Fruit fly (Drosophila melanogaster) whole organism, embryonic: Measurements from ENCODE around the gene CG10874.

Source experiments
- Bteb2 ChIP-seq: fragments of 200-800 bp; sonication (Bioruptor generic); optimal IDR thresholded peaks from 2 replicates; lab custom pipeline; 2016; ENCODE audit warnings: missing biosample characterization, missing genetic modification characterization
- CG10543 ChIP-seq: fragments of 200-800 bp; sonication (Bioruptor generic); optimal IDR thresholded peaks from 3 replicates; lab custom pipeline; 2017; ENCODE audit warnings: missing biosample characterization, mild to moderate bottlenecking, missing genetic modification characterization, moderate library complexity
- CG11247 ChIP-seq: fragments of 200-800 bp; sonication (Bioruptor generic); IDR thresholded peaks from 2 replicates; pipeline ENCODE4 v1.3.6; 2022; ENCODE audit warnings: missing biosample characterization, missing genetic modification characterization
- CG12219 ChIP-seq: fragments of 200-800 bp; sonication (Bioruptor generic); optimal IDR thresholded peaks from 3 replicates; lab custom pipeline; 2018; ENCODE audit warnings: missing biosample characterization, mild to moderate bottlenecking, missing genetic modification characterization
- CG12942 ChIP-seq: fragments of 200-800 bp; sonication (Bioruptor generic); optimal IDR thresholded peaks from 3 replicates; lab custom pipeline; 2016; ENCODE audit warnings: missing biosample characterization, missing genetic modification characterization
- CG13624 ChIP-seq: fragments of 200-800 bp; sonication (Bioruptor generic); optimal IDR thresholded peaks from 2 replicates; lab custom pipeline; 2016; ENCODE audit warnings: missing biosample characterization, missing genetic modification characterization
- CG14014 ChIP-seq: fragments of 200-800 bp; sonication (Bioruptor generic); IDR thresholded peaks from 2 replicates; pipeline ENCODE4 v1.3.6; 2022; ENCODE audit warnings: missing biosample characterization, missing genetic modification characterization
- CG15269 ChIP-seq: fragments of 200-800 bp; sonication (Bioruptor generic); optimal IDR thresholded peaks from 2 replicates; lab custom pipeline; 2018; ENCODE audit warnings: missing biosample characterization, mild to moderate bottlenecking, missing genetic modification characterization, moderate library complexity
- CG16863 ChIP-seq: fragments of 200-800 bp; sonication (Bioruptor generic); optimal IDR thresholded peaks from 3 replicates; lab custom pipeline; 2016; ENCODE audit warnings: missing biosample characterization, missing genetic modification characterization
- CG17359 ChIP-seq: fragments of 200-800 bp; sonication (Bioruptor generic); optimal IDR thresholded peaks from 3 replicates; lab custom pipeline; 2018; ENCODE audit warnings: missing biosample characterization, mild to moderate bottlenecking, missing genetic modification characterization, moderate library complexity
- CG2678 ChIP-seq: fragments of 200-800 bp; sonication (Bioruptor generic); optimal IDR thresholded peaks from 3 replicates; lab custom pipeline; 2019; ENCODE audit warnings: missing biosample characterization, mild to moderate bottlenecking, missing genetic modification characterization, moderate library complexity
- CG33213 ChIP-seq: fragments of 200-800 bp; sonication (Bioruptor generic); optimal IDR thresholded peaks from 3 replicates; lab custom pipeline; 2016; ENCODE audit warnings: missing biosample characterization, missing genetic modification characterization
- CG42726 ChIP-seq: fragments of 200-800 bp; sonication (Bioruptor generic); IDR thresholded peaks from 2 replicates; pipeline ENCODE4 v1.3.6; 2022; ENCODE audit warnings: missing biosample characterization, missing genetic modification characterization; ENCODE audit not compliant: partially characterized antibody
- CG4360 ChIP-seq: fragments of 200-800 bp; sonication (Bioruptor generic); IDR thresholded peaks from 2 replicates; pipeline ENCODE4 v1.3.6; 2022; ENCODE audit warnings: missing biosample characterization, missing genetic modification characterization
- CG6175 ChIP-seq: fragments of 200-800 bp; sonication (Bioruptor generic); IDR thresholded peaks from 3 replicates; pipeline ENCODE4 v1.3.6; 2022; ENCODE audit warnings: missing biosample characterization, missing genetic modification characterization
- CG6683 ChIP-seq: fragments of 200-800 bp; sonication (Bioruptor generic); optimal IDR thresholded peaks from 2 replicates; lab custom pipeline; 2017; ENCODE audit warnings: missing biosample characterization, mild to moderate bottlenecking, missing genetic modification characterization, missing genetic modification reagents
- CG7839 ChIP-seq: fragments of 200-800 bp; sonication (Bioruptor generic); optimal IDR thresholded peaks from 3 replicates; lab custom pipeline; 2018; ENCODE audit warnings: missing biosample characterization, mild to moderate bottlenecking, missing genetic modification characterization, moderate library complexity
- CG7928 ChIP-seq: fragments of 200-800 bp; sonication (Bioruptor generic); optimal IDR thresholded peaks from 2 replicates; lab custom pipeline; 2017; ENCODE audit warnings: missing biosample characterization, mild to moderate bottlenecking, missing genetic modification characterization
- Chrac-16 ChIP-seq: fragments of 200-800 bp; sonication (Bioruptor generic); optimal IDR thresholded peaks from 3 replicates; lab custom pipeline; 2016; ENCODE audit warnings: missing biosample characterization, missing genetic modification characterization
- CrebB ChIP-seq: fragments of 200-800 bp; sonication (Bioruptor generic); optimal IDR thresholded peaks from 3 replicates; lab custom pipeline; 2018; ENCODE audit warnings: missing biosample characterization, mild to moderate bottlenecking, missing genetic modification characterization
- D ChIP-seq, 2 experiments: fragments of 200-800 bp in 1 of 2; fragments of >200 bp in 1 of 2; sonication (Bioruptor generic) in 1 of 2; optimal IDR thresholded peaks; 2 replicates in 1 of 2; 3 replicates in 1 of 2; lab custom pipeline; 2017; ENCODE audit warnings: mild to moderate bottlenecking in 1 of 2, missing biosample characterization in 1 of 2, missing genetic modification characterization in 1 of 2, missing genetic modification reagents in 1 of 2
- Doc3 ChIP-seq: fragments of 200-800 bp; sonication (Bioruptor generic); IDR thresholded peaks from 3 replicates; pipeline ENCODE4 v1.3.6; 2022; ENCODE audit warnings: missing biosample characterization, missing genetic modification characterization; ENCODE audit not compliant: partially characterized antibody
- Fer2 ChIP-seq: fragments of 200-800 bp; sonication (Bioruptor generic); optimal IDR thresholded peaks from 2 replicates; lab custom pipeline; 2018; ENCODE audit warnings: missing biosample characterization, mild to moderate bottlenecking, missing genetic modification characterization, moderate library complexity
- GATAe ChIP-seq: fragments of 200-800 bp; sonication (Bioruptor generic); conservative IDR thresholded peaks from 2 replicates; pipeline ENCODE4 v1.3.6; 2022; ENCODE audit warnings: missing biosample characterization, missing genetic modification characterization
- HLH3B ChIP-seq: fragments of 200-800 bp; sonication (Bioruptor generic); IDR thresholded peaks from 2 replicates; pipeline ENCODE4 v1.3.6; 2022; ENCODE audit warnings: missing biosample characterization, missing genetic modification characterization
- HLH4C ChIP-seq: fragments of 200-800 bp; sonication (Bioruptor generic); IDR thresholded peaks from 3 replicates; pipeline ENCODE4 v1.3.6; 2022; ENCODE audit warnings: missing biosample characterization, missing genetic modification characterization; ENCODE audit not compliant: partially characterized antibody
- Hand ChIP-seq: fragments of 200-800 bp; sonication (Bioruptor generic); optimal IDR thresholded peaks from 2 replicates; lab custom pipeline; 2017; ENCODE audit warnings: mild to moderate bottlenecking, missing biosample characterization, missing genetic modification reagents, missing genetic modification characterization
- Hr3 ChIP-seq: fragments of 200-800 bp; sonication (Bioruptor generic); optimal IDR thresholded peaks from 3 replicates; lab custom pipeline; 2016; ENCODE audit warnings: missing biosample characterization, missing genetic modification characterization
- NFAT ChIP-seq: fragments of 200-800 bp; sonication (Bioruptor generic); IDR thresholded peaks from 2 replicates; pipeline ENCODE4 v1.3.6; 2022; ENCODE audit warnings: missing biosample characterization, missing genetic modification characterization
- NK7.1 ChIP-seq: fragments of 200-800 bp; sonication (Bioruptor generic); optimal IDR thresholded peaks from 3 replicates; lab custom pipeline; 2016; ENCODE audit warnings: missing biosample characterization, missing genetic modification characterization
- Pdp1 ChIP-seq, 2 experiments: fragments of 200-800 bp; sonication (Bioruptor generic); optimal IDR thresholded peaks; 3 replicates each; lab custom pipeline; 2016; ENCODE audit warnings: missing biosample characterization in 2 of 2, missing genetic modification characterization in 2 of 2, mild to moderate bottlenecking in 1 of 2, moderate library complexity in 1 of 2
- Spps ChIP-seq: fragments of 200-800 bp; sonication (Bioruptor generic); optimal IDR thresholded peaks from 2 replicates; lab custom pipeline; 2018; ENCODE audit warnings: missing biosample characterization, mild to moderate bottlenecking, missing genetic modification characterization
- bigmax ChIP-seq: fragments of 200-800 bp; sonication (Bioruptor generic); optimal IDR thresholded peaks from 2 replicates; lab custom pipeline; 2018; ENCODE audit warnings: missing biosample characterization, mild to moderate bottlenecking, missing genetic modification characterization
- cad ChIP-seq: fragments of >200 bp; optimal IDR thresholded peaks from 2 replicates; lab custom pipeline; 2017; ENCODE audit warnings: missing biosample characterization, missing genetic modification characterization
- corto ChIP-seq: fragments of 200-800 bp; sonication (Bioruptor generic); optimal IDR thresholded peaks from 2 replicates; lab custom pipeline; 2016; ENCODE audit warnings: missing biosample characterization, mild to moderate bottlenecking, missing genetic modification characterization, moderate library complexity
- disco-r ChIP-seq: fragments of 200-800 bp; sonication (Bioruptor generic); optimal IDR thresholded peaks from 2 replicates; lab custom pipeline; 2016; ENCODE audit warnings: missing biosample characterization, missing genetic modification characterization
- eyg ChIP-seq: fragments of 200-800 bp; sonication (Bioruptor generic); optimal IDR thresholded peaks from 3 replicates; lab custom pipeline; 2016; ENCODE audit warnings: missing biosample characterization, missing genetic modification characterization
- fd3F ChIP-seq: fragments of 200-800 bp; sonication (Bioruptor generic); optimal IDR thresholded peaks from 2 replicates; lab custom pipeline; 2018; ENCODE audit warnings: missing biosample characterization, mild to moderate bottlenecking, missing genetic modification characterization, moderate library complexity
- gsb-n ChIP-seq: fragments of 200-800 bp; sonication (Bioruptor generic); optimal IDR thresholded peaks from 3 replicates; lab custom pipeline; 2018; ENCODE audit warnings: missing biosample characterization, mild to moderate bottlenecking, missing genetic modification characterization
- h ChIP-seq: fragments of >200 bp; optimal IDR thresholded peaks from 2 replicates; lab custom pipeline; 2017
- lov ChIP-seq, 2 experiments: fragments of 200-800 bp in 1 of 2; fragments of >200 bp in 1 of 2; sonication (Bioruptor generic) in 1 of 2; IDR thresholded peaks in 1 of 2; optimal IDR thresholded peaks in 1 of 2; 2 replicates in 1 of 2; 3 replicates in 1 of 2; pipeline versions ENCODE4 v1.3.6 to Lab custom; 2017 to 2022; ENCODE audit warnings: missing biosample characterization in 1 of 2, missing genetic modification characterization in 1 of 2
- pita ChIP-seq: fragments of 200-800 bp; sonication (Bioruptor generic); optimal IDR thresholded peaks from 2 replicates; lab custom pipeline; 2017; ENCODE audit warnings: missing biosample characterization, mild to moderate bottlenecking, missing genetic modification characterization
- prd ChIP-seq, 3 experiments: fragments of >200 bp in 2 of 3; fragments of 200-800 bp in 1 of 3; sonication (Bioruptor generic) in 1 of 3; optimal IDR thresholded peaks in 2 of 3; IDR thresholded peaks in 1 of 3; 2 replicates in 2 of 3; 3 replicates in 1 of 3; pipeline versions ENCODE4 v1.3.6 to Lab custom; 2017 to 2022; ENCODE audit warnings: missing biosample characterization in 1 of 3, missing genetic modification characterization in 1 of 3
- pros ChIP-seq: fragments of 200-800 bp; sonication (Bioruptor generic); optimal IDR thresholded peaks from 3 replicates; lab custom pipeline; 2019; ENCODE audit warnings: missing biosample characterization, mild to moderate bottlenecking, missing genetic modification characterization, moderate library complexity
- pzg ChIP-seq: fragments of 200-800 bp; sonication (Bioruptor generic); optimal IDR thresholded peaks from 3 replicates; lab custom pipeline; 2018; ENCODE audit warnings: missing biosample characterization, mild to moderate bottlenecking, missing genetic modification characterization, moderate library complexity
- sc ChIP-seq, 3 experiments: fragments of >200 bp in 2 of 3; fragments of 200-800 bp in 1 of 3; sonication (Bioruptor generic) in 1 of 3; optimal IDR thresholded peaks; 2 replicates in 2 of 3; 3 replicates in 1 of 3; lab custom pipeline; 2017; ENCODE audit warnings: mild to moderate bottlenecking in 1 of 3, missing biosample characterization in 1 of 3, missing genetic modification characterization in 1 of 3, missing genetic modification reagents in 1 of 3
- slp2 ChIP-seq: fragments of 200-800 bp; sonication (Bioruptor generic); optimal IDR thresholded peaks from 2 replicates; lab custom pipeline; 2016; ENCODE audit warnings: missing biosample characterization, missing genetic modification characterization
- trh ChIP-seq: fragments of 200-800 bp; sonication (Bioruptor generic); optimal IDR thresholded peaks from 2 replicates; lab custom pipeline; 2016; ENCODE audit warnings: missing biosample characterization, missing genetic modification characterization

The CG10874 gene

dm6 chr2L:2201107-2201561, 8.9 kb upstream of the CG10874 start (continued):
- TF ChIP-seq sc (optimal IDR thresholded peaks at IDR 0.05; lab: Kevin White, UChicago) (no peak), sc (GFP tag; optimal IDR thresholded peaks at IDR 0.05; lab: Kevin White, UChicago) (peak; percentile 96), h (lab: Kevin White, UChicago) (no peak), gsb-n (tag; lab: Kevin White, UChicago) (peak; percentile 91), pzg (GFP tag; lab: Kevin White, UChicago) (no peak), CrebB (peak; percentile 53), trh (GFP tag; lab: Kevin White, UChicago) (peak; percentile 69), CG12942 (GFP tag; lab: Kevin White, UChicago) (peak; percentile 77), eyg (GFP tag; lab: Kevin White, UChicago) (peak; percentile 31), corto (GFP tag; lab: Kevin White, UChicago) (peak; percentile 42), CG14014 (GFP tag; lab: Robert Waterston, UW) (0 out of 2 replicates have a peak, but pooled peaks have one; percentile 29), CG12219 (GFP tag; lab: Kevin White, UChicago) (peak; percentile 77), CG11247 (GFP tag; lab: Robert Waterston, UW) (peak; percentile 48), CG42726 (no peak), Fer2 (tag; lab: Kevin White, UChicago) (no peak), lov (optimal IDR thresholded peaks at IDR 0.05; lab: Kevin White, UChicago) (no peak), lov (GFP tag; IDR thresholded peaks at IDR 0.05; lab: Robert Waterston, UW) (peak; percentile 72; the same call in 1 of the 3 replicates), Chrac-16 (GFP tag; lab: Kevin White, UChicago) (peak; percentile 78), CG33213 (GFP tag; lab: Kevin White, UChicago) (peak; percentile 72), slp2 (GFP tag; lab: Kevin White, UChicago) (peak; percentile 81), D (optimal IDR thresholded peaks at IDR 0.05; lab: Kevin White, UChicago) (no peak), D (GFP tag; optimal IDR thresholded peaks at IDR 0.05; lab: Kevin White, UChicago) (peak; percentile 96), CG4360 (GFP tag; lab: Robert Waterston, UW) (no peak), Hand (GFP tag; lab: Kevin White, UChicago) (no peak), cad (GFP tag; lab: Kevin White, UChicago) (no peak), CG10543 (GFP tag; lab: Kevin White, UChicago) (peak; percentile 26), HLH4C (GFP tag; lab: Robert Waterston, UW) (no peak), CG17359 (tag; lab: Kevin White, UChicago) (peak; percentile 89), pros (no peak), HLH3B (GFP tag; lab: Robert Waterston, UW) (peak; percentile 71), CG6683 (GFP tag; lab: Kevin White, UChicago) (peak; percentile 42), Spps (tag; lab: Kevin White, UChicago) (peak; percentile 91), CG6175 (GFP tag; lab: Robert Waterston, UW) (no peak), CG7928 (GFP tag; lab: Kevin White, UChicago) (no peak), CG16863 (GFP tag; lab: Kevin White, UChicago) (peak; percentile 73), disco-r (GFP tag; lab: Kevin White, UChicago) (peak; percentile 53), Bteb2 (GFP tag; lab: Kevin White, UChicago) (peak; percentile 50), CG13624 (GFP tag; lab: Kevin White, UChicago) (no peak), CG2678 (tag; lab: Kevin White, UChicago) (peak; percentile 88), CG15269 (tag; lab: Kevin White, UChicago) (peak; percentile 50), NK7.1 (peak; percentile 28), bigmax (peak; percentile 9), pita (no peak), NFAT (no peak), fd3F (peak; percentile 23), Hr3 (GFP tag; lab: Kevin White, UChicago) (peak; percentile 82), Doc3 (no peak), CG7839 (tag; lab: Kevin White, UChicago) (peak; percentile 80), prd (optimal IDR thresholded peaks at IDR 0.05; lab: Kevin White, UChicago) (no peak), prd (GFP tag; IDR thresholded peaks at IDR 0.05; lab: Robert Waterston, UW) (peak; percentile 80), Pdp1 (GFP tag; optimal IDR thresholded peaks at IDR 0.05; lab: Kevin White, UChicago) (peak; percentile 42 to 70), GATAe (GFP tag; lab: Robert Waterston, UW) (no peak)
